Worm (Caenorhabditis elegans): ENCODE measurements around the gene sprr-3.

DNA sequence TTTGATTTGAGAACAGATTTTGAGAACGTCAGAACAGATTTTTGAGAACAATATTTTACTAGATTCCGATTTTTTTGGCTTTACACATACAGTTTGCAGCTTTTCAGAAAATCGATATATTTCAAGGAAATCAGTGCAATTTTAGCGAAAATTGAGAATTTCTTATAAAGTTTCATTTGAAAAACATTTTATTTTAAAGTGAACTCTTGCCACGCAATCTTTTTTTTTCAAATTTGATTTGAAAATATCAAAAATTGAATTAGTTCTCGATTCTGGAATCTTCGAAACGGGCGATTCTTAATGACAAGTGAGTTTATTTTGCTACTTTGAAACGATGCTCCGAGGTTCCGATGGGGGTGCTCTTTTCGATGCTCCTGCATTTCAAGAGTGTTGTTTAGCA is 30.0 kb downstream of the sprr-3 start, which contains the start of gene Y69A2AR.51:
- TF ChIP-seq ama-1 (optimal IDR thresholded peaks at IDR 0.05) (no peak), lim-7 (GFP tag; IDR thresholded peaks at IDR 0.05) (no peak), lin-39 (tag; optimal IDR thresholded peaks at IDR 0.05) (no peak), fkh-10 (GFP tag; optimal IDR thresholded peaks at IDR 0.05) (no peak), nhr-237 (tag; optimal IDR thresholded peaks at IDR 0.05) (no peak), unc-130 (GFP tag; optimal IDR thresholded peaks at IDR 0.05) (no peak), pqm-1 (tag; optimal IDR thresholded peaks at IDR 0.05) (no peak)
